Worm (Caenorhabditis elegans): ENCODE measurements around the gene hpo-34.

- TF ChIP-seq mep-1 (tag; optimal IDR thresholded peaks at IDR 0.05) (no peak), nhr-20 (tag; optimal IDR thresholded peaks at IDR 0.05) (no peak), snpc-4 (tag; optimal IDR thresholded peaks at IDR 0.05) (no peak), unc-86 (tag; optimal IDR thresholded peaks at IDR 0.05) (no peak), vab-15 (tag; optimal IDR thresholded peaks at IDR 0.05) (no peak), ces-1 (GFP tag; optimal IDR thresholded peaks at IDR 0.05) (no peak), unc-62 (GFP tag; optimal IDR thresholded peaks at IDR 0.05) (no peak), skn-1 (tag; optimal IDR thresholded peaks at IDR 0.05) (no peak), alr-1 (tag; optimal IDR thresholded peaks at IDR 0.05; ENCODE audit: borderline replicate concordance) (no peak)
Measured at ce11 chrX:11518415-11518814, 451 bp downstream of the hpo-34 start.

Data from whole organism, L1 larva.